Worm (Caenorhabditis elegans) whole organism, L1 larva: ENCODE data around the gene ceh-74.
"Not testable (repeated sequence)": the region's sequence is repeated elsewhere in the genome, so short reads cannot be mapped to it uniquely, and the experiment has no call there.

Source experiments
- C04F5.9 ChIP-seq: sonication (generic microtip); optimal IDR thresholded peaks from 2 replicates; lab custom pipeline; 2016; ENCODE audit warnings: missing genetic modification characterization, missing compliant biosample characterization
- alr-1 ChIP-seq: fragments of 200-800 bp; sonication (Bioruptor generic); optimal IDR thresholded peaks from 2 replicates; lab custom pipeline; 2018; ENCODE audit warnings: borderline replicate concordance, mild to moderate bottlenecking, missing genetic modification characterization, missing compliant biosample characterization
- aly-2 ChIP-seq: fragments of 150-350 bp; optimal IDR thresholded peaks from 2 replicates; lab custom pipeline; 2014; ENCODE audit warnings: missing biosample characterization, missing genetic modification characterization
- ama-1 ChIP-seq: fragments of 150-350 bp; optimal IDR thresholded peaks from 2 replicates; lab custom pipeline; 2014
- ceh-63 ChIP-seq: fragments of 200-800 bp; sonication (Bioruptor generic); optimal IDR thresholded peaks from 2 replicates; lab custom pipeline; 2018; ENCODE audit warnings: mild to moderate bottlenecking, missing genetic modification characterization, missing compliant biosample characterization
- ceh-8 ChIP-seq: fragments of 200-800 bp; sonication (Bioruptor generic); optimal IDR thresholded peaks from 2 replicates; lab custom pipeline; 2018; ENCODE audit warnings: mild to moderate bottlenecking, missing genetic modification characterization, moderate library complexity, missing compliant biosample characterization
- ceh-82 ChIP-seq, 3 experiments: fragments of 150-350 bp in 1 of 3; sonication (generic microtip) in 2 of 3; optimal IDR thresholded peaks; 2 replicates each; lab custom pipeline; 2014 to 2017; ENCODE audit warnings: missing biosample characterization in 3 of 3, missing genetic modification characterization in 3 of 3
- efl-1 ChIP-seq, 4 experiments: fragments of 150-350 bp; optimal IDR thresholded peaks in 3 of 4; peaks in 1 of 4; 1 replicate in 1 of 4; 2 replicates in 3 of 4; lab custom pipeline; 2014; ENCODE audit warnings: missing biosample characterization in 2 of 4, missing genetic modification characterization in 2 of 4, missing genetic modification reagents in 2 of 4
- efl-3 ChIP-seq: fragments of 200-800 bp; sonication (Bioruptor generic); optimal IDR thresholded peaks from 2 replicates; lab custom pipeline; 2018; ENCODE audit warnings: mild to moderate bottlenecking, missing genetic modification characterization, missing compliant biosample characterization
- elt-2 ChIP-seq: sonication (generic microtip); optimal IDR thresholded peaks from 2 replicates; lab custom pipeline; 2016; ENCODE audit warnings: missing genetic modification characterization, mild to moderate bottlenecking, inconsistent platforms, missing compliant biosample characterization, missing genetic modification reagents
- ets-5 ChIP-seq: fragments of 200-800 bp; sonication (Bioruptor generic); IDR thresholded peaks from 2 replicates; pipeline ENCODE4 v1.3.6; 2022; ENCODE audit warnings: missing genetic modification characterization, missing compliant biosample characterization
- fkh-10 ChIP-seq: sonication (generic microtip); optimal IDR thresholded peaks from 2 replicates; lab custom pipeline; 2017; ENCODE audit warnings: missing biosample characterization, missing genetic modification reagents, missing genetic modification characterization
- fkh-8 ChIP-seq: sonication (generic microtip); optimal IDR thresholded peaks from 2 replicates; lab custom pipeline; 2016; ENCODE audit warnings: mild to moderate bottlenecking, missing genetic modification characterization, missing compliant biosample characterization
- fos-1 ChIP-seq: fragments of 150-350 bp; optimal IDR thresholded peaks from 2 replicates; lab custom pipeline; 2014; ENCODE audit warnings: missing biosample characterization, missing genetic modification characterization
- grh-1 ChIP-seq: fragments of 200-800 bp; sonication (Bioruptor generic); IDR thresholded peaks from 2 replicates; pipeline ENCODE4 v1.3.6; 2022; ENCODE audit warnings: missing genetic modification reagents, missing genetic modification characterization, missing compliant biosample characterization
- hlh-17 ChIP-seq: fragments of 200-800 bp; sonication (Bioruptor generic); optimal IDR thresholded peaks from 2 replicates; lab custom pipeline; 2018; ENCODE audit warnings: missing genetic modification characterization, mild to moderate bottlenecking, missing compliant biosample characterization, moderate library complexity, borderline replicate concordance
- hpl-2 ChIP-seq: fragments of 150-350 bp; optimal IDR thresholded peaks from 2 replicates; lab custom pipeline; 2014; ENCODE audit warnings: missing biosample characterization, missing genetic modification reagents, missing genetic modification characterization
- irx-1 ChIP-seq: sonication (generic microtip); optimal IDR thresholded peaks from 2 replicates; lab custom pipeline; 2016; ENCODE audit warnings: missing genetic modification characterization, missing compliant biosample characterization
- lin-14 ChIP-seq: fragments of 200-800 bp; sonication (Bioruptor generic); optimal IDR thresholded peaks from 2 replicates; lab custom pipeline; 2018; ENCODE audit warnings: mild to moderate bottlenecking, missing genetic modification characterization, moderate library complexity, missing compliant biosample characterization
- lin-35 ChIP-seq, 2 experiments: fragments of 150-350 bp; optimal IDR thresholded peaks; 2 replicates each; lab custom pipeline; 2014; ENCODE audit warnings: missing biosample characterization in 2 of 2, missing genetic modification characterization in 2 of 2, missing genetic modification reagents in 2 of 2
- lin-39 ChIP-seq: fragments of 150-350 bp; optimal IDR thresholded peaks from 2 replicates; lab custom pipeline; 2014; ENCODE audit warnings: missing biosample characterization, missing genetic modification reagents, missing genetic modification characterization
- lsy-2 ChIP-seq, 2 experiments: fragments of 150-350 bp; optimal IDR thresholded peaks; 2 replicates each; lab custom pipeline; 2014; ENCODE audit warnings: missing biosample characterization in 2 of 2, missing genetic modification characterization in 2 of 2
- mab-9 ChIP-seq: fragments of 200-800 bp; sonication (Bioruptor generic); IDR thresholded peaks from 2 replicates; pipeline ENCODE4 v1.3.6; 2022; ENCODE audit warnings: missing genetic modification reagents, missing genetic modification characterization, missing compliant biosample characterization
- mdl-1 ChIP-seq, 2 experiments: fragments of 150-350 bp; optimal IDR thresholded peaks; 2 replicates each; lab custom pipeline; 2014 to 2017; ENCODE audit warnings: missing biosample characterization in 2 of 2, missing genetic modification characterization in 2 of 2, inconsistent platforms in 1 of 2
- mep-1 ChIP-seq: fragments of 150-350 bp; optimal IDR thresholded peaks from 2 replicates; lab custom pipeline; 2014; ENCODE audit warnings: missing biosample characterization, missing genetic modification characterization
- nhr-11 ChIP-seq: fragments of 150-350 bp; optimal IDR thresholded peaks from 2 replicates; lab custom pipeline; 2014; ENCODE audit warnings: missing biosample characterization, missing genetic modification characterization
- nhr-12 ChIP-seq: sonication (generic microtip); optimal IDR thresholded peaks from 2 replicates; lab custom pipeline; 2017; ENCODE audit warnings: missing biosample characterization, missing genetic modification characterization
- nhr-19 ChIP-seq: fragments of 200-800 bp; sonication (Bioruptor generic); conservative IDR thresholded peaks from 2 replicates; pipeline ENCODE4 v1.3.6; 2022; ENCODE audit warnings: missing genetic modification characterization, missing compliant biosample characterization
- nhr-20 ChIP-seq: sonication (generic microtip); optimal IDR thresholded peaks from 2 replicates; lab custom pipeline; 2016; ENCODE audit warnings: mild to moderate bottlenecking, missing genetic modification characterization, missing compliant biosample characterization
- nhr-28 ChIP-seq: fragments of 150-350 bp; optimal IDR thresholded peaks from 2 replicates; lab custom pipeline; 2014; ENCODE audit warnings: missing biosample characterization, missing genetic modification characterization
- nhr-71 ChIP-seq: sonication (generic microtip); optimal IDR thresholded peaks from 2 replicates; lab custom pipeline; 2016; ENCODE audit warnings: mild to moderate bottlenecking, missing genetic modification characterization, moderate library complexity, missing compliant biosample characterization
- nhr-76 ChIP-seq: sonication (generic microtip); optimal IDR thresholded peaks from 2 replicates; lab custom pipeline; 2017; ENCODE audit warnings: missing biosample characterization, missing genetic modification characterization
- nhr-77 ChIP-seq: fragments of 150-350 bp; optimal IDR thresholded peaks from 2 replicates; lab custom pipeline; 2014; ENCODE audit warnings: missing biosample characterization, missing genetic modification characterization
- nhr-90 ChIP-seq: sonication (generic microtip); optimal IDR thresholded peaks from 2 replicates; lab custom pipeline; 2016; ENCODE audit warnings: mild to moderate bottlenecking, missing genetic modification characterization, missing compliant biosample characterization; ENCODE audit not compliant: poor library complexity
- skn-1 ChIP-seq: fragments of 150-350 bp; optimal IDR thresholded peaks from 2 replicates; lab custom pipeline; 2014; ENCODE audit warnings: missing biosample characterization, missing genetic modification characterization
- sup-37 ChIP-seq: fragments of 200-800 bp; sonication (Bioruptor generic); optimal IDR thresholded peaks from 2 replicates; lab custom pipeline; 2018; ENCODE audit warnings: mild to moderate bottlenecking, missing genetic modification characterization, missing compliant biosample characterization
- tlp-1 ChIP-seq: fragments of 150-350 bp; optimal IDR thresholded peaks from 2 replicates; lab custom pipeline; 2014; ENCODE audit warnings: missing biosample characterization, missing genetic modification characterization
- unc-130 ChIP-seq: fragments of 150-350 bp; optimal IDR thresholded peaks from 2 replicates; lab custom pipeline; 2017; ENCODE audit warnings: missing biosample characterization, missing genetic modification characterization, inconsistent platforms
- unc-62 ChIP-seq: fragments of 150-350 bp; optimal IDR thresholded peaks from 2 replicates; lab custom pipeline; 2014; ENCODE audit warnings: missing biosample characterization, missing genetic modification reagents, missing genetic modification characterization
- unc-86 ChIP-seq: sonication (generic microtip); optimal IDR thresholded peaks from 2 replicates; lab custom pipeline; 2016; ENCODE audit warnings: missing genetic modification characterization, missing compliant biosample characterization
- unc-98 ChIP-seq: fragments of 200-800 bp; sonication (Bioruptor generic); IDR thresholded peaks from 2 replicates; pipeline ENCODE4 v1.3.6; 2022; ENCODE audit warnings: missing genetic modification characterization, missing compliant biosample characterization
- zag-1 ChIP-seq: fragments of 150-350 bp; optimal IDR thresholded peaks from 2 replicates; lab custom pipeline; 2014; ENCODE audit warnings: missing biosample characterization, missing genetic modification characterization
- zip-4 ChIP-seq: fragments of 200-800 bp; sonication (Bioruptor generic); optimal IDR thresholded peaks from 2 replicates; lab custom pipeline; 2018; ENCODE audit warnings: mild to moderate bottlenecking, missing genetic modification characterization, moderate library complexity, missing compliant biosample characterization
- ztf-11 ChIP-seq, 2 experiments: sonication (generic microtip); optimal IDR thresholded peaks; 2 replicates each; lab custom pipeline; 2016 to 2017; ENCODE audit warnings: missing genetic modification characterization in 2 of 2, missing biosample characterization in 1 of 2, missing compliant biosample characterization in 1 of 2
- ztf-4 ChIP-seq: fragments of 150-350 bp; optimal IDR thresholded peaks from 2 replicates; lab custom pipeline; 2014; ENCODE audit warnings: missing biosample characterization, missing genetic modification characterization

Gene ceh-74

DNA sequence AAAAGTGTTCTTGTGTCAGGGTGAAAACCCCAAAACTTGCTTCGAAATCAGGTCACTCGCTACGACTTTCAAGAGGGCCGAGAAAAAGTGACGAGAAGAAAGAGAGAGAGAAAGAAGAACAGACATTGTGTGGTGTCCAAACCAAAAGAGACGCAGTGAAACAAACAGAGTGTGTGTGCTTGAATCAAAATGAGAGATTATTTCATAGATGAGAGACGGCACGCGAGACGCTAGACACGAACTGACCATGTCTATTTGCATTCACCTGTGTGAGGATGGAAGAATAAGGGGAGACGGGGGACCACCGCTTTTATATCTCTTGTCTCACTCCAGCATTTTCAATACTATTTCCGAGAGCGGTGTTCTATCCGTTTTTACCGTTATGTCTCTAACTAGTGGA lies 41.7 kb upstream of the ceh-74 start (continued):
- TF ChIP-seq nhr-76 (tag; lab: Kevin White, UChicago) (no peak), ztf-4 (peak; percentile 77), efl-1 (optimal IDR thresholded peaks at IDR 0.05; lab: Kevin White, UChicago) (peak; percentile 60 to 72), efl-1 (GFP tag; optimal IDR thresholded peaks at IDR 0.05 in 1 of 2; lab: Kevin White, UChicago) (peak; percentile 16 to 94), hpl-2 (GFP tag; lab: Kevin White, UChicago) (no peak)
- TF ChIP-seq, all 84 proteins: peak for 40

DNA sequence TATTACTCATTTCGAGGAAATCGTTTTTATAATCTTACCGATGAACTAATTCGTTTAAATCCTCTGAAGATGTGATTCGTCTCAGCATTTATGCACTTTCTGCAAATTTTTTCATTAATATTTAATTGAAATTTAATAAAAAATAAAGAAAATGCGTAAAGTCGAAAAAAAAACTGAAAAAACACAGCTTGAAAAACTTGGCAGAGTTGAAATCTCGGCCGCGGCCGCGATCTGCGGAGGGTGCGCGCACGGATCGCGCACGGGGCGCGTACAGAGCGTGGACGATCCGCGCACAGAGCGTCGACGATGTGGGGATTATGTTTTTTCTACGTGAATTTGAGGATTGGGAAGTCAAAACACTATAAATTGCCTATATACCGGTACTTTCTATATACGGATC lies 40.1 kb upstream of the ceh-74 start, which contains the start of gene AH10.4:
TSS of gene AH10.4 (minus strand) at position 101 of the 400 bp plus-strand sequence.
- TF ChIP-seq aly-2; mep-1 (tag; lab: Kevin White, UChicago); tlp-1 (tag; lab: Kevin White, UChicago): not testable (repeated sequence)

DNA sequence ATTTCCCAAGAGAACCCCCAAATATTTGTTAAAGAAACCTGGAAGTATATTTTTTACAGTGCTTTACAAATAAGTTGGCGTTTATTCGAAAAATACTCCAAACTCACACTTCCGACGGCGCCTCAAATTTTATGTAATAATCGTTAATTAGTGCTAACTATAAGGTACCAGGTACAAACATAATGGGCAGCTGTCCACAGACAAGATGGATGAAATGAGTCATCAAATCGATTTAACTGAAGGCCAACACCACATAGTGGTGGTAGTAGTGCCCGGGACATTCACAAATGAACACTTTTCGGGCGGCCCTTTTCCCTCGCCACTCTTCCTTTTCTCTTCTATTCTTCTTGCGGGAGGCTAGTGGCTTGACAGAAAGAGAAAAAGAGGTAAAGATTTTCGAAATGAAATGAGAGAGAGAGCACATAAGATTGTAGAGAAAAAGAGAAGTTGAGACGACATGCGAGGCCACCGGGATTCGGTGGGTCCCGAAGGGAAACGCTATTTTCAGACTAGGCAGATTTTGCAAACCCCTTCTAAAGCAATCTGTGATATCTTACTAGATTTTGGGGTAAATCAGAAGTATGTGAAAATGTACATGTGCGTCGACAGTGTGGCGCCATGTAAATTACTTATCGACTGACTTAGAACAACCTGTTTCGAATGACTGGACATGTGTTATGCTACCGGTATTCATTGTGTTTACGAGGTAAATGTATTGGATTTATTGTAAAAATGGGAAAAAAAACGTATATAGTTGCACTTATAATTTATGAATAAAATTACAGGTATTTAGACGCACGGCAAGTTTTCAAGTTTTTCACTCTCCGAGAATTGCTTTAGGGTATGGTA lies 38.4 kb upstream of the ceh-74 start:
- no peak for TF ChIP-seq C04F5.9
- TF ChIP-seq efl-1 (optimal IDR thresholded peaks at IDR 0.05; lab: Kevin White, UChicago): no peak
- TF ChIP-seq efl-1 (GFP tag; optimal IDR thresholded peaks at IDR 0.05 in 1 of 2; lab: Kevin White, UChicago): peak in 1 of 2 experiments; percentile 74
- no peak for TF ChIP-seq hlh-17 (GFP tag; lab: Kevin White, UChicago)
- no peak for TF ChIP-seq mdl-1 (tag; optimal IDR thresholded peaks at IDR 0.05; lab: Kevin White, UChicago)
- no peak for TF ChIP-seq nhr-90 (tag; lab: Kevin White, UChicago)
- TF ChIP-seq unc-98: no peak
- TF ChIP-seq unc-86 (tag; lab: Kevin White, UChicago): no peak
- no peak for TF ChIP-seq efl-3 (GFP tag; lab: Kevin White, UChicago)
- TF ChIP-seq ztf-4: no peak
- TF ChIP-seq nhr-20: no peak
- TF ChIP-seq sup-37: no peak
- no peak for TF ChIP-seq skn-1 (tag; lab: Kevin White, UChicago)
- peak; percentile 60 for TF ChIP-seq fos-1 (tag; lab: Kevin White, UChicago)
- TF ChIP-seq lin-39: no peak
- peak; percentile 10 for TF ChIP-seq nhr-71 (tag; lab: Kevin White, UChicago)
- TF ChIP-seq ets-5: no peak
- TF ChIP-seq zip-4 (GFP tag; lab: Kevin White, UChicago): no peak
- no peak for TF ChIP-seq zag-1 (tag; lab: Kevin White, UChicago)
- peak; percentile 59 for TF ChIP-seq mep-1 (tag; lab: Kevin White, UChicago)
- TF ChIP-seq lin-35 (GFP tag; optimal IDR thresholded peaks at IDR 0.05; lab: Kevin White, UChicago): peak in 1 of 2 experiments; percentile 10
- peak; percentile 28 for TF ChIP-seq unc-130 (tag; lab: Kevin White, UChicago)
- TF ChIP-seq nhr-12 (tag; lab: Kevin White, UChicago): no peak
- TF ChIP-seq grh-1 (GFP tag; lab: Robert Waterston, UW): peak; percentile 49; the same call in 1 of the 2 replicates
- TF ChIP-seq fkh-10 (GFP tag; lab: Kevin White, UChicago): no peak
- no peak for TF ChIP-seq nhr-19 (GFP tag; lab: Robert Waterston, UW)
- peak; percentile 83 for TF ChIP-seq lin-14 (GFP tag; lab: Kevin White, UChicago)
- TF ChIP-seq ztf-11 (tag; optimal IDR thresholded peaks at IDR 0.05; lab: Kevin White, UChicago): no peak
- TF ChIP-seq ama-1 (lab: Kevin White, UChicago): no peak
- TF ChIP-seq irx-1 (tag; lab: Kevin White, UChicago): no peak
- TF ChIP-seq fkh-8 (tag; lab: Kevin White, UChicago): no peak
- TF ChIP-seq nhr-77 (tag; lab: Kevin White, UChicago): no peak
- no peak for TF ChIP-seq alr-1 (tag; lab: Kevin White, UChicago)
- TF ChIP-seq ceh-82 (tag; optimal IDR thresholded peaks at IDR 0.05; lab: Kevin White, UChicago): no peak
- no peak for TF ChIP-seq nhr-28 (tag; lab: Kevin White, UChicago)
- TF ChIP-seq unc-62 (GFP tag; lab: Kevin White, UChicago): no peak
- no peak for TF ChIP-seq ceh-8 (GFP tag; lab: Kevin White, UChicago)
- TF ChIP-seq mab-9 (GFP tag; lab: Robert Waterston, UW): no peak
- TF ChIP-seq nhr-76 (tag; lab: Kevin White, UChicago): no peak
- no peak for TF ChIP-seq lsy-2 (tag; optimal IDR thresholded peaks at IDR 0.05; lab: Kevin White, UChicago)
- TF ChIP-seq ceh-63 (GFP tag; lab: Kevin White, UChicago): no peak
- no peak for TF ChIP-seq elt-2 (tag; lab: Kevin White, UChicago)
- no peak for TF ChIP-seq aly-2
- TF ChIP-seq nhr-11 (tag; lab: Kevin White, UChicago): no peak
